Worm (Caenorhabditis elegans): ENCODE data around the gene hbl-1.

- TF ChIP-seq ztf-29 (GFP tag; IDR thresholded peaks at IDR 0.05) (no peak), flt-1 (GFP tag; IDR thresholded peaks at IDR 0.05) (peak; percentile 43; the same call in 1 of the 2 replicates), T22C8.4 (GFP tag; IDR thresholded peaks at IDR 0.05) (no peak), ref-1 (GFP tag; conservative IDR thresholded peaks at IDR 0.05) (no peak), med-1 (GFP tag; optimal IDR thresholded peaks at IDR 0.05; ENCODE audit: insufficient read depth) (no peak)
Observed at ce11 chrX:5818176-5818575, 3.8 kb upstream of the hbl-1 start.
